Fruit fly (Drosophila melanogaster): ENCODE data around the gene qua.

DNA sequence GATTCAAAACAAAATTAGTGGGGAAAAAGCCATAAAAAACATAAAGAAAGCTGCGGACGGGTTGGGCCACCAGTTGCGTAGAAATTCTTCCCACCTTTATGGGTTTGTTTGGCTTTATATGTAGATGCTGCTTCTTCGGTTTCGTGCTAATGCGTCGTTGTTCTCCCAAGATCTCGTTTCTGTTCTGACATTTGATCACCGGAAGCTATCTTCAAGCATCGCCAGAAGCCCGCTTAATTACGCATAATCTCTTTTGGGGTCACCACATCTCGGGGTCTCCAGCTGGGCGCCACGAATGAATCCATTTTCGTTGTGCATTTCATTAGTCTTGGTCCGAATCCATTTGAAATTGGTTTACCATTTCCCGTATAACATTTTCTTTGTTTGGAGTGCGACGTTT lies 1.2 kb downstream of the qua start:
- TF ChIP-seq CTCF (optimal IDR thresholded peaks at IDR 0.05) (no peak), CG8478 (optimal IDR thresholded peaks at IDR 0.05) (no peak)

Measured in S2 (cell line).